Fruit fly (Drosophila melanogaster): Measurements from ENCODE around the gene CG17350.

DNA sequence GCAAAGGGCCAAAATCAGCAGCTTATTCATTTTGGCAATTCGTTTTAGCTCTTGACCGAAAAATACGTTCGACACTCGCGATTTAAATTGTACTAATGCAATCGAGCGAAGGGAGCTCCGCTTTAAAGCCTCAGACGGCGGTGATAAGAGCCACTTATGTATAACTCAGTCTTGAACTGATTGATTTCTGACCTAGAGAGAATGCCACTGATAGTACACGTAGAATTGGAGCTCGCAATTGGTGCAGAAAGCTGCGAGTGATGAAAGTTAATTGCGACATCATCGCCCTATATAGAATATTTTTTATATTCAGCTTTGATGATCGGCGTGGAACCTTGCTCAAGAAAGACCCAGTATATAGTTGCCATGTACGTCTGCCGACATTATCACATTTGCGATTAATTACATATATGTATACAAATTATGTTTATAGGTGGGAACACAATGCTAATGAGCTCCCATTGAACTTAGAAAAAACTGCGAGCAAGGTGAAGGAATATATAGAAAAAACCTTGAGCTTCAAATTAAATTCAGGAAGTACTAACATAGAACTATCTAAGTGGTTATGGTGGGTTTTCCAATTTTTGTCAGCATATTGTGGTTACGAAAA lies 5.5 kb downstream of the CG17350 start, which contains the start of gene fon:
- TF ChIP-seq dysf (GFP tag; IDR thresholded peaks at IDR 0.05) (no peak), sc (optimal IDR thresholded peaks at IDR 0.05) (no peak), sc (GFP tag; optimal IDR thresholded peaks at IDR 0.05) (no peak), Nf-YA (GFP tag; IDR thresholded peaks at IDR 0.05) (no peak), sens-2 (GFP tag; IDR thresholded peaks at IDR 0.05) (no peak), sob (GFP tag; IDR thresholded peaks at IDR 0.05) (no peak), her (GFP tag; optimal IDR thresholded peaks at IDR 0.05) (no peak), fd102C (GFP tag; optimal IDR thresholded peaks at IDR 0.05) (no peak), CG9609 (GFP tag; optimal IDR thresholded peaks at IDR 0.05) (no peak), CG16779 (GFP tag; IDR thresholded peaks at IDR 0.05) (no peak), ro (GFP tag; IDR thresholded peaks at IDR 0.05) (no peak), Deaf1 (tag; optimal IDR thresholded peaks at IDR 0.05) (no peak), CG3726 (GFP tag; IDR thresholded peaks at IDR 0.05) (no peak)
